Worm (Caenorhabditis elegans) whole organism, L3 larva: ENCODE data around the gene F33G12.7.

Experiments used
- ceh-82 ChIP-seq: fragments of 150-350 bp; optimal IDR thresholded peaks from 2 replicates; lab custom pipeline; 2014; ENCODE audit warnings: missing biosample characterization, missing genetic modification characterization
- ceh-9 ChIP-seq: sonication (generic microtip); optimal IDR thresholded peaks from 2 replicates; lab custom pipeline; 2018; ENCODE audit warnings: missing biosample characterization, missing genetic modification characterization
- elt-2 ChIP-seq: sonication (generic microtip); optimal IDR thresholded peaks from 2 replicates; lab custom pipeline; 2016; ENCODE audit warnings: missing genetic modification reagents, mild to moderate bottlenecking, missing genetic modification characterization, missing compliant biosample characterization
- lin-39 ChIP-seq: fragments of 150-350 bp; optimal IDR thresholded peaks from 2 replicates; lab custom pipeline; 2018; ENCODE audit warnings: missing biosample characterization, missing genetic modification reagents, missing genetic modification characterization
- mdl-1 ChIP-seq: fragments of 150-350 bp; optimal IDR thresholded peaks from 2 replicates; lab custom pipeline; 2014; ENCODE audit warnings: missing biosample characterization, missing genetic modification characterization
- nhr-23 ChIP-seq: fragments of 150-350 bp; optimal IDR thresholded peaks from 2 replicates; lab custom pipeline; 2014; ENCODE audit warnings: missing biosample characterization, missing genetic modification reagents, missing genetic modification characterization
- nhr-28 ChIP-seq: fragments of 150-350 bp; optimal IDR thresholded peaks from 2 replicates; lab custom pipeline; 2014; ENCODE audit warnings: missing biosample characterization, missing genetic modification characterization
- pha-4 ChIP-seq: fragments of 150-350 bp; optimal IDR thresholded peaks from 2 replicates; lab custom pipeline; 2014; ENCODE audit warnings: missing biosample characterization, missing genetic modification reagents, missing genetic modification characterization
- unc-39 ChIP-seq: sonication (generic microtip); optimal IDR thresholded peaks from 4 replicates; lab custom pipeline; 2017; ENCODE audit warnings: missing biosample characterization, missing genetic modification characterization

ce11 chrII:4993530-4994192, 46.8 kb downstream of the F33G12.7 start, which contains the start of the genes eif-1 and vps-24:
- TF ChIP-seq mdl-1 (tag; lab: Kevin White, UChicago) (no peak), ceh-82 (tag; lab: Kevin White, UChicago) (no peak), unc-39 (tag; lab: Kevin White, UChicago) (no peak), ceh-9 (tag; lab: Kevin White, UChicago) (no peak), nhr-28 (tag; lab: Kevin White, UChicago) (no peak), pha-4 (tag; lab: Kevin White, UChicago) (peak; percentile 64), nhr-23 (no peak), lin-39 (tag; lab: Kevin White, UChicago) (no peak), elt-2 (peak; percentile 38)
